Worm (Caenorhabditis elegans) whole organism, L4/young adult: ENCODE measurements around the gene Y40H4A.2.

Experiments used
- dao-5 ChIP-seq: sonication (generic microtip); optimal IDR thresholded peaks from 2 replicates; lab custom pipeline; 2016; ENCODE audit warnings: missing genotype, missing genetic modification characterization, moderate library complexity, missing compliant biosample characterization
- him-1 ChIP-seq: sonication (generic microtip); optimal IDR thresholded peaks from 2 replicates; lab custom pipeline; 2016; ENCODE audit warnings: missing genotype, missing genetic modification reagents, missing genetic modification characterization, missing compliant biosample characterization

DNA sequence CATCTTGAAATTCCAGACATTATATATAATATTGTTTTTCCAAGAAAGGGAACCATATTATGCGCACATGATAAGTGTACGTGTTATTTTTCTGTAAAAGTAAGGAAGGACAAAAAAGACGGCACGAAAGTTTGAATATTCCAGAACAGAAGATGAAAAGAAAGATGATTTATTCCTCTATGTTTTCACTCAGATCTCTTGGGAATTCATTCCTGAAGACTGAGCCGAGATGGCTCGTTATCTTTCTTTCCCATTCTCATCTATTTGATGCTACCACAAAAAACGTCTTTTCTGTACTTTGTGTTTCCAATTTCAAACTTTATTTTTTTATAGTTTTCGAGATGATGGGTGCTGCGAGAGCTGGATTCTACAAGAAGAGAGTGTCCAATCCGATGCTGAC, 18.5 kb upstream of the Y40H4A.2 start:
- TF ChIP-seq him-1 (no peak), dao-5 (no peak)
